Worm (Caenorhabditis elegans) whole organism, early embryonic: ENCODE results near the gene str-206.

Source experiments
- ama-1 ChIP-seq: fragments of 150-350 bp; optimal IDR thresholded peaks from 2 replicates; lab custom pipeline; 2014
- hmg-4 ChIP-seq: fragments of 200-800 bp; sonication (Bioruptor generic); optimal IDR thresholded peaks from 2 replicates; lab custom pipeline; 2018; ENCODE audit warnings: mild to moderate bottlenecking, missing genetic modification characterization, missing compliant biosample characterization
- scrt-1 ChIP-seq: fragments of 200-800 bp; sonication (Bioruptor generic); IDR thresholded peaks from 2 replicates; pipeline ENCODE4 v1.3.6; 2022; ENCODE audit warnings: missing genetic modification characterization, missing compliant biosample characterization

DNA sequence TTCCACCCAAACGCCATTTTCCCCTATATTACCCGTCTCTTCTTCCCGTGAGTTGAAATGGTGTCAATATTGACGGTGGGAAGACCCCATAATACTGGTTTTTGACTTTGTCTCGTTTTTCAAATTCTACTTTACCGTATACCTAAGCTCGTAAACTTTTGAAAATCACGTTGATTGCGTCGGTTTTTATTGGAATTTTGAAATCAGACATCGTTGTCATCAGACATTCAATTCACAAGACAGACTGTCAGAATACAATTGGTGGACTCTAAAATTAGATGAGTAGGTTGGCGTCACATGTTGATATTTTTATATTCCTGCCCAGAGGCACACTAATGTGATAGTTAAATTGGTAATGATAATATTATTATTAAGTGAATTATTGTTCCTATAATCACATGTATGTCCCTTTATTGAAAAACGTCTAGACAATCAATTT, 14.0 kb downstream of the str-206 start:
- TF ChIP-seq ama-1 (lab: Kevin White, UChicago) (no peak), hmg-4 (GFP tag; lab: Kevin White, UChicago) (no peak), scrt-1 (GFP tag; lab: Robert Waterston, UW) (no peak)
